Fruit fly (Drosophila melanogaster) S2 (cell line): ENCODE data around the gene superdeath.

Source experiments
- CG8478 ChIP-seq: fragments of >200 bp; optimal IDR thresholded peaks from 2 replicates; lab custom pipeline; 2018
- CTCF ChIP-seq, 2 experiments: fragments of >200 bp; optimal IDR thresholded peaks; 2 replicates each; lab custom pipeline; 2018

dm6 chr3R:29146710-29147109, 8.2 kb downstream of the superdeath start, which contains the start of gene CG14511:
- TF ChIP-seq CTCF (optimal IDR thresholded peaks at IDR 0.05; lab: Kevin White, UChicago) (no peak), CG8478 (lab: Kevin White, UChicago) (no peak)
